Fruit fly (Drosophila melanogaster) whole organism, embryonic: ENCODE results near the gene SsRbeta.

Experiments used
- CG10209 ChIP-seq: fragments of 200-800 bp; sonication (Bioruptor generic); optimal IDR thresholded peaks from 3 replicates; lab custom pipeline; 2017; ENCODE audit warnings: missing biosample characterization, mild to moderate bottlenecking, missing genetic modification characterization, missing genetic modification reagents
- CG10274 ChIP-seq: fragments of 200-800 bp; sonication (Bioruptor generic); optimal IDR thresholded peaks from 3 replicates; lab custom pipeline; 2017; ENCODE audit warnings: missing biosample characterization, mild to moderate bottlenecking, missing genetic modification characterization
- CG11247 ChIP-seq: fragments of 200-800 bp; sonication (Bioruptor generic); IDR thresholded peaks from 2 replicates; pipeline ENCODE4 v1.3.6; 2022; ENCODE audit warnings: missing biosample characterization, missing genetic modification characterization
- CG11504 ChIP-seq: fragments of 200-800 bp; sonication (Bioruptor generic); optimal IDR thresholded peaks from 3 replicates; lab custom pipeline; 2019; ENCODE audit warnings: missing biosample characterization, mild to moderate bottlenecking, missing genetic modification characterization, moderate library complexity
- CG15011 ChIP-seq: fragments of 200-800 bp; sonication (Bioruptor generic); optimal IDR thresholded peaks from 3 replicates; lab custom pipeline; 2018; ENCODE audit warnings: missing biosample characterization, mild to moderate bottlenecking, missing genetic modification characterization
- CG15269 ChIP-seq: fragments of 200-800 bp; sonication (Bioruptor generic); optimal IDR thresholded peaks from 2 replicates; lab custom pipeline; 2018; ENCODE audit warnings: missing biosample characterization, mild to moderate bottlenecking, missing genetic modification characterization, moderate library complexity
- CG15601 ChIP-seq: fragments of 200-800 bp; sonication (Bioruptor generic); optimal IDR thresholded peaks from 3 replicates; lab custom pipeline; 2019; ENCODE audit warnings: missing biosample characterization, mild to moderate bottlenecking, missing genetic modification characterization, moderate library complexity
- CG2678 ChIP-seq: fragments of 200-800 bp; sonication (Bioruptor generic); optimal IDR thresholded peaks from 3 replicates; lab custom pipeline; 2019; ENCODE audit warnings: missing biosample characterization, mild to moderate bottlenecking, missing genetic modification characterization, moderate library complexity
- CG3407 ChIP-seq: fragments of 200-800 bp; sonication (Bioruptor generic); optimal IDR thresholded peaks from 2 replicates; lab custom pipeline; 2018; ENCODE audit warnings: missing biosample characterization, mild to moderate bottlenecking, missing genetic modification characterization
- CG34224 ChIP-seq: fragments of 200-800 bp; sonication (Bioruptor generic); IDR thresholded peaks from 3 replicates; pipeline ENCODE4 v1.3.6; 2022; ENCODE audit warnings: missing biosample characterization, missing genetic modification characterization; ENCODE audit not compliant: partially characterized antibody
- CG3726 ChIP-seq: fragments of 200-800 bp; sonication (Bioruptor generic); IDR thresholded peaks from 3 replicates; pipeline ENCODE4, ENCODE4 v1.3.6; 2022; ENCODE audit warnings: missing biosample characterization, missing genetic modification characterization
- CG4730 ChIP-seq: fragments of 200-800 bp; sonication (Bioruptor generic); IDR thresholded peaks from 2 replicates; pipeline ENCODE4 v1.3.6; 2022; ENCODE audit warnings: missing biosample characterization, missing genetic modification characterization
- CG5953 ChIP-seq: fragments of 200-800 bp; sonication (Bioruptor generic); IDR thresholded peaks from 2 replicates; pipeline ENCODE4 v1.3.6; 2022; ENCODE audit warnings: missing biosample characterization, missing genetic modification characterization
- CG6689 ChIP-seq: fragments of 200-800 bp; sonication (Bioruptor generic); IDR thresholded peaks from 2 replicates; pipeline ENCODE4 v1.3.6; 2022; ENCODE audit warnings: missing biosample characterization, missing genetic modification characterization
- CG7556 ChIP-seq: fragments of 200-800 bp; sonication (Bioruptor generic); optimal IDR thresholded peaks from 2 replicates; lab custom pipeline; 2017; ENCODE audit warnings: missing biosample characterization, mild to moderate bottlenecking, missing genetic modification characterization
- CG8290 ChIP-seq, 3 experiments: fragments of 200-800 bp; sonication (Bioruptor generic); optimal IDR thresholded peaks; 2 replicates each; lab custom pipeline; 2016 to 2019; ENCODE audit warnings: missing biosample characterization in 3 of 3, missing genetic modification characterization in 3 of 3, mild to moderate bottlenecking in 2 of 3, moderate library complexity in 1 of 3
- CG9797 ChIP-seq: fragments of 200-800 bp; sonication (Bioruptor generic); optimal IDR thresholded peaks from 3 replicates; lab custom pipeline; 2018; ENCODE audit warnings: missing biosample characterization, mild to moderate bottlenecking, missing genetic modification characterization
- CTCF ChIP-seq: fragments of 200-800 bp; sonication (Bioruptor generic); optimal IDR thresholded peaks from 2 replicates; lab custom pipeline; 2017; ENCODE audit warnings: missing biosample characterization, mild to moderate bottlenecking, missing genetic modification characterization, moderate library complexity
- Dref ChIP-seq: fragments of 200-800 bp; sonication (Bioruptor generic); IDR thresholded peaks from 2 replicates; pipeline ENCODE4 v1.3.6; 2022; ENCODE audit warnings: missing biosample characterization, missing genetic modification characterization
- E2f1 ChIP-seq: fragments of 200-800 bp; sonication (Bioruptor generic); IDR thresholded peaks from 2 replicates; pipeline ENCODE4 v1.3.6; 2022; ENCODE audit warnings: missing biosample characterization, missing genetic modification characterization
- Eip74EF ChIP-seq, 2 experiments: fragments of 200-800 bp in 1 of 2; fragments of >200 bp in 1 of 2; sonication (Bioruptor generic) in 1 of 2; optimal IDR thresholded peaks; 2 replicates each; lab custom pipeline; 2017 to 2019; ENCODE audit warnings: missing biosample characterization in 2 of 2, missing genetic modification characterization in 2 of 2, mild to moderate bottlenecking in 1 of 2, moderate library complexity in 1 of 2
- Ets65A ChIP-seq: fragments of 200-800 bp; sonication (Bioruptor generic); peaks from one replicate; lab custom pipeline; 2016; ENCODE audit warnings: missing biosample characterization, missing genetic modification characterization
- H15 ChIP-seq: fragments of 200-800 bp; sonication (Bioruptor generic); IDR thresholded peaks from 3 replicates; pipeline ENCODE4 v1.3.6; 2022; ENCODE audit warnings: missing biosample characterization, missing genetic modification characterization
- Mad ChIP-seq: fragments of 200-800 bp; sonication (Bioruptor generic); optimal IDR thresholded peaks from 2 replicates; lab custom pipeline; 2016; ENCODE audit warnings: missing biosample characterization, missing genetic modification characterization
- Mrtf ChIP-seq: fragments of 200-800 bp; sonication (Bioruptor generic); IDR thresholded peaks from 3 replicates; pipeline ENCODE4 v1.3.6; 2022; ENCODE audit warnings: missing biosample characterization, missing genetic modification characterization
- Tbp ChIP-seq: fragments of >200 bp; optimal IDR thresholded peaks from 2 replicates; lab custom pipeline; 2018; ENCODE audit warnings: missing biosample characterization, missing genetic modification characterization
- ab ChIP-seq: fragments of 200-800 bp; sonication (Bioruptor generic); optimal IDR thresholded peaks from 2 replicates; lab custom pipeline; 2016; ENCODE audit warnings: missing biosample characterization, missing genetic modification characterization
- ap ChIP-seq: fragments of 200-800 bp; sonication (Bioruptor generic); IDR thresholded peaks from 2 replicates; pipeline ENCODE4 v1.3.6; 2022; ENCODE audit warnings: missing biosample characterization, missing genetic modification characterization
- bbx ChIP-seq: fragments of 200-800 bp; sonication (Bioruptor generic); IDR thresholded peaks from 2 replicates; pipeline ENCODE4 v1.3.6; 2022; ENCODE audit warnings: missing biosample characterization, missing genetic modification characterization; ENCODE audit not compliant: partially characterized antibody
- bcd ChIP-seq: fragments of 200-800 bp; sonication (Bioruptor generic); optimal IDR thresholded peaks from 2 replicates; lab custom pipeline; 2017; ENCODE audit warnings: missing biosample characterization, mild to moderate bottlenecking, missing genetic modification characterization
- bowl ChIP-seq: fragments of 200-800 bp; sonication (Bioruptor generic); IDR thresholded peaks from 2 replicates; pipeline ENCODE4 v1.3.6; 2022; ENCODE audit warnings: missing biosample characterization, missing genetic modification characterization
- bsh ChIP-seq, 2 experiments: fragments of 200-800 bp; sonication (Bioruptor generic); optimal IDR thresholded peaks; 2 replicates each; lab custom pipeline; 2017 to 2018; ENCODE audit warnings: mild to moderate bottlenecking in 2 of 2, missing biosample characterization in 2 of 2, missing genetic modification characterization in 2 of 2, moderate library complexity in 1 of 2
- corto ChIP-seq: fragments of 200-800 bp; sonication (Bioruptor generic); optimal IDR thresholded peaks from 2 replicates; lab custom pipeline; 2016; ENCODE audit warnings: missing biosample characterization, mild to moderate bottlenecking, missing genetic modification characterization, moderate library complexity
- cwo ChIP-seq: fragments of 200-800 bp; sonication (Bioruptor generic); optimal IDR thresholded peaks from 3 replicates; lab custom pipeline; 2017; ENCODE audit warnings: missing biosample characterization, missing genetic modification characterization, mild to moderate bottlenecking, moderate library complexity, missing genetic modification reagents
- dmrt11E ChIP-seq: fragments of 200-800 bp; sonication (Bioruptor generic); optimal IDR thresholded peaks from 3 replicates; lab custom pipeline; 2018; ENCODE audit warnings: missing biosample characterization, mild to moderate bottlenecking, missing genetic modification characterization, moderate library complexity
- exex ChIP-seq: fragments of 200-800 bp; sonication (Bioruptor generic); optimal IDR thresholded peaks from 4 replicates; lab custom pipeline; 2018; ENCODE audit warnings: missing biosample characterization, mild to moderate bottlenecking, missing genetic modification characterization, moderate library complexity
- gcm ChIP-seq: fragments of 200-800 bp; sonication (Bioruptor generic); optimal IDR thresholded peaks from 2 replicates; lab custom pipeline; 2019; ENCODE audit warnings: missing biosample characterization, mild to moderate bottlenecking, missing genetic modification characterization, moderate library complexity
- hth ChIP-seq: fragments of >200 bp; optimal IDR thresholded peaks from 2 replicates; lab custom pipeline; 2017; ENCODE audit warnings: inconsistent platforms
- jigr1 ChIP-seq: fragments of 200-800 bp; sonication (Bioruptor generic); IDR thresholded peaks from 3 replicates; pipeline ENCODE4 v1.3.6; 2022; ENCODE audit warnings: missing biosample characterization, missing genetic modification characterization
- klu ChIP-seq: fragments of 200-800 bp; sonication (Bioruptor generic); IDR thresholded peaks from 2 replicates; pipeline ENCODE4 v1.3.6; 2022; ENCODE audit warnings: missing biosample characterization, missing genetic modification characterization
- lilli ChIP-seq: fragments of 200-800 bp; sonication (Bioruptor generic); optimal IDR thresholded peaks from 3 replicates; lab custom pipeline; 2016; ENCODE audit warnings: missing biosample characterization, missing genetic modification characterization
- lov ChIP-seq, 2 experiments: fragments of 200-800 bp in 1 of 2; fragments of >200 bp in 1 of 2; sonication (Bioruptor generic) in 1 of 2; IDR thresholded peaks in 1 of 2; optimal IDR thresholded peaks in 1 of 2; 2 replicates in 1 of 2; 3 replicates in 1 of 2; pipeline versions ENCODE4 v1.3.6 to Lab custom; 2017 to 2022; ENCODE audit warnings: missing biosample characterization in 1 of 2, missing genetic modification characterization in 1 of 2
- nau ChIP-seq: fragments of 200-800 bp; sonication (Bioruptor generic); optimal IDR thresholded peaks from 3 replicates; lab custom pipeline; 2017; ENCODE audit warnings: missing biosample characterization, mild to moderate bottlenecking, missing genetic modification characterization, missing genetic modification reagents
- onecut ChIP-seq: fragments of 200-800 bp; sonication (Bioruptor generic); IDR thresholded peaks from 2 replicates; pipeline ENCODE4 v1.3.6; 2022; ENCODE audit warnings: missing biosample characterization, missing genetic modification characterization
- row ChIP-seq: fragments of 200-800 bp; sonication (Bioruptor generic); IDR thresholded peaks from 3 replicates; pipeline ENCODE4 v1.3.6; 2022; ENCODE audit warnings: missing biosample characterization, missing genetic modification characterization
- salm ChIP-seq: fragments of 200-800 bp; sonication (Bioruptor generic); optimal IDR thresholded peaks from 2 replicates; lab custom pipeline; 2018; ENCODE audit warnings: missing biosample characterization, mild to moderate bottlenecking, missing genetic modification characterization
- scrt ChIP-seq: fragments of 200-800 bp; sonication (Bioruptor generic); optimal IDR thresholded peaks from 2 replicates; lab custom pipeline; 2018; ENCODE audit warnings: missing biosample characterization, mild to moderate bottlenecking, missing genetic modification characterization, moderate library complexity
- sim ChIP-seq: fragments of 200-800 bp; sonication (Bioruptor generic); IDR thresholded peaks from 2 replicates; pipeline ENCODE4 v1.3.6; 2022; ENCODE audit warnings: missing biosample characterization, missing genetic modification characterization
- ssp ChIP-seq: fragments of 200-800 bp; sonication (Bioruptor generic); IDR thresholded peaks from 2 replicates; pipeline ENCODE4 v1.3.6; 2022; ENCODE audit warnings: missing biosample characterization, missing genetic modification characterization
- vnd ChIP-seq: fragments of 200-800 bp; sonication (Bioruptor generic); IDR thresholded peaks from 3 replicates; pipeline ENCODE4 v1.3.6; 2022; ENCODE audit warnings: missing biosample characterization, missing genetic modification characterization; ENCODE audit not compliant: partially characterized antibody

SsRbeta gene

dm6 chr3L:16105528-16105927, 23.9 kb upstream of the SsRbeta start, which contains the start of the genes IntS9 and CG43295 (continued):
- TF ChIP-seq lov (optimal IDR thresholded peaks at IDR 0.05; lab: Kevin White, UChicago) (no peak), lov (GFP tag; IDR thresholded peaks at IDR 0.05; lab: Robert Waterston, UW) (peak; percentile 74; the same call in 1 of the 3 replicates), bcd (GFP tag; lab: Kevin White, UChicago) (peak; percentile 72), ap (GFP tag; lab: Robert Waterston, UW) (peak; percentile 79), CG3407 (GFP tag; lab: Kevin White, UChicago) (no peak), CG9797 (GFP tag; lab: Kevin White, UChicago) (no peak), jigr1 (GFP tag; lab: Robert Waterston, UW) (peak; percentile 56; the same call in 2 of the 3 replicates), CG11504 (tag; lab: Kevin White, UChicago) (no peak), CG15269 (tag; lab: Kevin White, UChicago) (no peak), gcm (no peak), bbx (GFP tag; lab: Robert Waterston, UW) (no peak), cwo (GFP tag; lab: Kevin White, UChicago) (no peak), bsh (GFP tag; optimal IDR thresholded peaks at IDR 0.05; lab: Kevin White, UChicago) (peak in 1 of 2 experiments; percentile 88), CG3726 (GFP tag; lab: Robert Waterston, UW) (peak; percentile 74), CG34224 (GFP tag; lab: Robert Waterston, UW) (peak; percentile 35; the same call in 1 of the 3 replicates), CG15601 (no peak), H15 (GFP tag; lab: Robert Waterston, UW) (peak; percentile 78), CTCF (GFP tag; lab: Kevin White, UChicago) (no peak), scrt (GFP tag; lab: Kevin White, UChicago) (peak; percentile 93), salm (no peak), Ets65A (GFP tag; lab: Kevin White, UChicago) (peak; percentile 99), ab (GFP tag; lab: Kevin White, UChicago) (peak; percentile 75), Tbp (no peak), nau (GFP tag; lab: Kevin White, UChicago) (no peak), Mad (peak; percentile 86), dmrt11E (peak; percentile 82), CG7556 (GFP tag; lab: Kevin White, UChicago) (no peak), klu (GFP tag; lab: Robert Waterston, UW) (no peak; the same call in 1 of the 2 replicates), exex (tag; lab: Kevin White, UChicago) (no peak), CG6689 (GFP tag; lab: Robert Waterston, UW) (peak; percentile 88), corto (peak; percentile 69), onecut (GFP tag; lab: Robert Waterston, UW) (peak; percentile 47), lilli (GFP tag; lab: Kevin White, UChicago) (peak; percentile 93), Dref (peak; percentile 26; the same call in 1 of the 2 replicates), row (GFP tag; lab: Robert Waterston, UW) (peak; percentile 93), bowl (GFP tag; lab: Robert Waterston, UW) (peak; percentile 36; the same call in 1 of the 2 replicates), CG8290 (GFP tag; optimal IDR thresholded peaks at IDR 0.05; lab: Kevin White, UChicago) (peak; percentile 66), CG8290 (tag; optimal IDR thresholded peaks at IDR 0.05; lab: Kevin White, UChicago) (no peak), CG11247 (peak; percentile 62), Eip74EF (GFP tag; optimal IDR thresholded peaks at IDR 0.05; lab: Kevin White, UChicago) (no peak), CG15011 (GFP tag; lab: Kevin White, UChicago) (no peak), vnd (GFP tag; lab: Robert Waterston, UW) (no peak), CG10274 (peak; percentile 39), hth (no peak), E2f1 (peak; percentile 82), sim (peak; percentile 60; the same call in 1 of the 2 replicates), CG2678 (no peak), Mrtf (peak; percentile 61; the same call in 2 of the 3 replicates), CG10209 (peak; percentile 67), CG5953 (GFP tag; lab: Robert Waterston, UW) (peak; percentile 72), ssp (GFP tag; lab: Robert Waterston, UW) (peak; percentile 55), CG4730 (GFP tag; lab: Robert Waterston, UW) (peak; percentile 79)
